Worm (Caenorhabditis elegans) whole organism, L4 larva: ENCODE results near the gene W04E12.4.

Source experiments
- F44E2.7 ChIP-seq: fragments of 200-800 bp; sonication (Bioruptor generic); IDR thresholded peaks from 2 replicates; pipeline ENCODE4 v2.1.2; 2022; ENCODE audit warnings: missing genetic modification characterization, missing compliant biosample characterization
- egl-27 ChIP-seq: sonication (generic microtip); optimal IDR thresholded peaks from 3 replicates; lab custom pipeline; 2017; ENCODE audit warnings: missing biosample characterization, missing genetic modification reagents, missing genetic modification characterization
- lin-13 ChIP-seq: fragments of 150-350 bp; optimal IDR thresholded peaks from 2 replicates; lab custom pipeline; 2014; ENCODE audit warnings: missing biosample characterization, missing genetic modification reagents, missing genetic modification characterization
- lin-15B ChIP-seq: fragments of 150-350 bp; sonication (generic microtip); optimal IDR thresholded peaks from 3 replicates; lab custom pipeline; 2014; ENCODE audit warnings: missing biosample characterization, missing genetic modification characterization
- lsy-2 ChIP-seq, 2 experiments: fragments of 150-350 bp in 1 of 2; sonication (generic microtip) in 1 of 2; optimal IDR thresholded peaks; 2 replicates each; lab custom pipeline; 2014 to 2017; ENCODE audit warnings: missing biosample characterization in 2 of 2, missing genetic modification characterization in 2 of 2
- nhr-237 ChIP-seq: sonication (generic microtip); optimal IDR thresholded peaks from 2 replicates; lab custom pipeline; 2017; ENCODE audit warnings: missing biosample characterization, missing genetic modification characterization
- nhr-48 ChIP-seq: sonication (generic microtip); optimal IDR thresholded peaks from 2 replicates; lab custom pipeline; 2016; ENCODE audit warnings: mild to moderate bottlenecking, missing genetic modification characterization, missing compliant biosample characterization
- unc-62 ChIP-seq, 3 experiments: fragments of 150-350 bp in 1 of 3; sonication (generic microtip); optimal IDR thresholded peaks in 2 of 3; peaks in 1 of 3; 1 replicate in 1 of 3; 2 replicates in 2 of 3; lab custom pipeline; 2014 to 2017; ENCODE audit warnings: missing biosample characterization in 3 of 3, missing genetic modification characterization in 3 of 3, missing genetic modification reagents in 3 of 3, missing genotype in 1 of 3
- zip-11 ChIP-seq: fragments of 200-800 bp; sonication (Bioruptor generic); IDR thresholded peaks from 2 replicates; pipeline ENCODE4 v1.3.6; 2022; ENCODE audit warnings: missing genetic modification characterization, missing compliant biosample characterization

DNA sequence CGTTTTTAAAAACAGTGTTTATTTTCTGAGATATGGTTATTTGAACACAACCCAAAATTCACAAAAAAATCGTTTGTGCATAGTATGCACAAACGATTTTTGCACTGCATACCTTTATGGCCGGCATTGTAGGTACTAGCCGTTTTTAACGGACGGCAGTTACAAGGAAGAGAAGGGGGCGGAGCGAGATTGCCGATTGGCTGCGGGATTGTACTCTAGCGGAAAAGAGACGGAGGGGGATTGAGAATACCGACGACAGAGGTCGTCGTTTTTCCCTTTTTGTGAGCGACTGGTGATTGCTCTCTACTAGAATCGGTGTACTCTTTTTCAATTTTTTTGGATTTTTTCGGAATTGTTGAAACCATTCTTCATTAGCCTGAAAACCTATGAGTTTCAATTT, 24.3 kb downstream of the W04E12.4 start:
- TF ChIP-seq egl-27, result no peak
- TF ChIP-seq lsy-2 (tag; optimal IDR thresholded peaks at IDR 0.05; lab: Kevin White, UChicago), result no peak
- TF ChIP-seq nhr-237 (tag; lab: Kevin White, UChicago), result no peak
- no peak for TF ChIP-seq nhr-48 (tag; lab: Kevin White, UChicago)
- TF ChIP-seq unc-62 (GFP tag; optimal IDR thresholded peaks at IDR 0.05 in 1 of 2; lab: Kevin White, UChicago), result no peak
- TF ChIP-seq unc-62 (tag; optimal IDR thresholded peaks at IDR 0.05; lab: Kevin White, UChicago), result no peak
- no peak for TF ChIP-seq lin-15B
- no peak for TF ChIP-seq F44E2.7
- no peak for TF ChIP-seq zip-11 (GFP tag; lab: Robert Waterston, UW)
- no peak for TF ChIP-seq lin-13 (GFP tag; lab: Kevin White, UChicago)
